Fruit fly (Drosophila melanogaster): ENCODE measurements around the gene Ype.

DNA sequence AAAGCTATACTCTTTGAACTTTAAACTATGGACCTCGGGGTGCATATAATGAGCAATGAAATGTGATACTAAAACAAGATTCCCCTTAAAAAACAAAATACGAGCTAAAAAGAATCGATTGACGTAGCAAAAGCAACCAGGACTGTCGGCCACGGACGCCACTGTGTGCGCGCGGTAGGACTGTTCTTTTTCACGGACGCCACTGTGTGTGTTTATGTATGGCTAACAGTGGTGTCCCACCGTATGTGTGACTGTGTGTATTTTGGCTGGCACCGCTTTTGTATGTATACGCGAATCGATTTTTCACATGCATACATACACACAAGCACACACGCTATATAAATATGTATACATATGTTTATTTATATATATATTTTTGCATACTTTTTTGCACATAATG is 3.4 kb downstream of the Ype start:
- TF ChIP-seq acj6 (GFP tag; optimal IDR thresholded peaks at IDR 0.05) (peak; percentile 64), CG9139 (GFP tag; optimal IDR thresholded peaks at IDR 0.05) (peak; percentile 46), ss (GFP tag; optimal IDR thresholded peaks at IDR 0.05) (peak; percentile 56 to 62)
